Worm (Caenorhabditis elegans) whole organism, L3 larva: Measurements from ENCODE around the gene enri-1.

Experiments used
- R02D3.7 ChIP-seq: fragments of 150-350 bp; optimal IDR thresholded peaks from 2 replicates; lab custom pipeline; 2014; ENCODE audit warnings: missing biosample characterization, missing genetic modification characterization
- ceh-9 ChIP-seq: sonication (generic microtip); optimal IDR thresholded peaks from 2 replicates; lab custom pipeline; 2018; ENCODE audit warnings: missing biosample characterization, missing genetic modification characterization
- elt-3 ChIP-seq, 3 experiments: fragments of 150-350 bp in 1 of 3; sonication (generic microtip) in 2 of 3; optimal IDR thresholded peaks; 2 replicates in 2 of 3; 4 replicates in 1 of 3; lab custom pipeline; 2014 to 2017; ENCODE audit warnings: missing biosample characterization in 3 of 3, missing genetic modification characterization in 3 of 3
- fkh-10 ChIP-seq: sonication (generic microtip); optimal IDR thresholded peaks from 2 replicates; lab custom pipeline; 2017; ENCODE audit warnings: missing biosample characterization, missing genetic modification reagents, missing genetic modification characterization
- lin-39 ChIP-seq: fragments of 150-350 bp; optimal IDR thresholded peaks from 2 replicates; lab custom pipeline; 2018; ENCODE audit warnings: missing biosample characterization, missing genetic modification reagents, missing genetic modification characterization
- pqm-1 ChIP-seq: fragments of 150-350 bp; optimal IDR thresholded peaks from 2 replicates; lab custom pipeline; 2017; ENCODE audit warnings: missing biosample characterization, missing genetic modification characterization, inconsistent platforms
- skn-1 ChIP-seq: fragments of 150-350 bp; optimal IDR thresholded peaks from 2 replicates; lab custom pipeline; 2014; ENCODE audit warnings: missing biosample characterization, missing genetic modification characterization
- unc-62 ChIP-seq: fragments of 150-350 bp; sonication (generic microtip); optimal IDR thresholded peaks from 4 replicates; lab custom pipeline; 2014; ENCODE audit warnings: missing biosample characterization, missing genetic modification reagents, missing genetic modification characterization
- ztf-11 ChIP-seq: fragments of 150-350 bp; optimal IDR thresholded peaks from 2 replicates; lab custom pipeline; 2014; ENCODE audit warnings: missing biosample characterization, missing genetic modification characterization

- TF ChIP-seq ceh-9 (tag; lab: Kevin White, UChicago), result no peak
- no peak for TF ChIP-seq unc-62 (GFP tag; lab: Kevin White, UChicago)
- no peak for TF ChIP-seq ztf-11 (tag; lab: Kevin White, UChicago)
- no peak for TF ChIP-seq lin-39 (tag; lab: Kevin White, UChicago)
- no peak for TF ChIP-seq skn-1 (tag; lab: Kevin White, UChicago)
- TF ChIP-seq pqm-1 (tag; lab: Kevin White, UChicago), result no peak
- no peak for TF ChIP-seq fkh-10 (GFP tag; lab: Kevin White, UChicago)
- TF ChIP-seq R02D3.7 (tag; lab: Kevin White, UChicago), result no peak
- TF ChIP-seq elt-3 (tag; optimal IDR thresholded peaks at IDR 0.05; lab: Kevin White, UChicago), result no peak
Observed at ce11 chrII:2304575-2304974, 36.8 kb downstream of the enri-1 start.
